Worm (Caenorhabditis elegans) whole organism, young adult: Measurements from ENCODE around the gene mif-4.

ENCODE experiments used
- B0336.3 ChIP-seq: fragments of 200-800 bp; sonication (Bioruptor generic); IDR thresholded peaks from 2 replicates; pipeline ENCODE4 v1.3.6; 2022; ENCODE audit warnings: missing genetic modification characterization, missing compliant biosample characterization
- C06A6.2 ChIP-seq: fragments of 200-800 bp; sonication (Bioruptor generic); conservative IDR thresholded peaks from 2 replicates; pipeline ENCODE4 v1.3.6; 2022; ENCODE audit warnings: missing genetic modification characterization, missing compliant biosample characterization
- C17E4.6 ChIP-seq: fragments of 200-800 bp; sonication (Bioruptor generic); IDR thresholded peaks from 2 replicates; pipeline ENCODE4 v1.3.6; 2022; ENCODE audit warnings: missing genetic modification reagents, missing genetic modification characterization, missing compliant biosample characterization
- F39B2.1 ChIP-seq: fragments of 200-800 bp; sonication (Bioruptor generic); IDR thresholded peaks from 2 replicates; pipeline ENCODE4 v1.3.6; 2022; ENCODE audit warnings: missing genetic modification reagents, missing genetic modification characterization, missing compliant biosample characterization
- F57C9.4 ChIP-seq: sonication (generic microtip); optimal IDR thresholded peaks from 2 replicates; lab custom pipeline; 2017; ENCODE audit warnings: mild to moderate bottlenecking, missing genetic modification characterization, missing compliant biosample characterization
- K11D2.4 ChIP-seq: fragments of 200-800 bp; sonication (Bioruptor generic); IDR thresholded peaks from 2 replicates; pipeline ENCODE4 v1.3.6; 2022; ENCODE audit warnings: missing genetic modification reagents, missing genetic modification characterization, missing compliant biosample characterization
- T26A5.8 ChIP-seq: sonication (generic microtip); optimal IDR thresholded peaks from 2 replicates; lab custom pipeline; 2016; ENCODE audit warnings: missing genetic modification characterization, missing compliant biosample characterization
- Y67H2A.10 ChIP-seq: fragments of 200-800 bp; sonication (Bioruptor generic); conservative IDR thresholded peaks from 2 replicates; pipeline ENCODE4 v1.3.6; 2022; ENCODE audit warnings: missing genetic modification reagents, missing genetic modification characterization, missing compliant biosample characterization
- akir-1 ChIP-seq: fragments of 200-800 bp; sonication (Bioruptor generic); optimal IDR thresholded peaks from 2 replicates; lab custom pipeline; 2018; ENCODE audit warnings: mild to moderate bottlenecking, missing genetic modification characterization, moderate library complexity, missing compliant biosample characterization
- ama-1 ChIP-seq, 3 experiments: fragments of 150-350 bp in 1 of 3; sonication (generic microtip) in 2 of 3; optimal IDR thresholded peaks; 2 replicates each; lab custom pipeline; 2014 to 2018; ENCODE audit warnings: missing biosample characterization in 2 of 3, missing genetic modification characterization in 2 of 3, missing genetic modification reagents in 2 of 3
- aptf-2 ChIP-seq: fragments of 200-800 bp; sonication (Bioruptor generic); conservative IDR thresholded peaks from 2 replicates; pipeline ENCODE4 v1.3.6; 2022; ENCODE audit warnings: missing genetic modification reagents, missing genetic modification characterization, missing compliant biosample characterization
- aptf-3 ChIP-seq: fragments of 200-800 bp; sonication (Bioruptor generic); IDR thresholded peaks from 2 replicates; pipeline ENCODE4 v1.3.6; 2022; ENCODE audit warnings: missing genetic modification characterization, missing compliant biosample characterization
- attf-6 ChIP-seq: fragments of 200-800 bp; sonication (Bioruptor generic); IDR thresholded peaks from 2 replicates; pipeline ENCODE4 v1.3.6; 2022; ENCODE audit warnings: missing genetic modification reagents, missing genetic modification characterization, missing compliant biosample characterization
- bed-2 ChIP-seq: fragments of 200-800 bp; sonication (Bioruptor generic); IDR thresholded peaks from 2 replicates; pipeline ENCODE4 v1.3.6; 2022; ENCODE audit warnings: missing genetic modification reagents, missing genetic modification characterization, missing compliant biosample characterization
- cebp-1 ChIP-seq, 2 experiments: fragments of 200-800 bp in 1 of 2; sonication (Bioruptor generic) in 1 of 2; sonication (generic microtip) in 1 of 2; IDR thresholded peaks in 1 of 2; optimal IDR thresholded peaks in 1 of 2; 2 replicates each; pipeline versions ENCODE4 v1.3.6 to Lab custom; 2017 to 2022; ENCODE audit warnings: missing compliant biosample characterization in 2 of 2, missing genetic modification characterization in 2 of 2, mild to moderate bottlenecking in 1 of 2, missing genetic modification reagents in 1 of 2, moderate library complexity in 1 of 2
- ceh-40 ChIP-seq: fragments of 200-800 bp; sonication (Bioruptor generic); IDR thresholded peaks from 2 replicates; pipeline ENCODE4 v1.3.6; 2022; ENCODE audit warnings: missing genetic modification characterization, missing compliant biosample characterization
- ceh-79 ChIP-seq: sonication (generic microtip); optimal IDR thresholded peaks from 2 replicates; lab custom pipeline; 2017; ENCODE audit warnings: mild to moderate bottlenecking, missing genetic modification characterization, missing compliant biosample characterization
- egrh-3 ChIP-seq: fragments of 200-800 bp; sonication (Bioruptor generic); IDR thresholded peaks from 2 replicates; pipeline ENCODE4 v1.3.6; 2022; ENCODE audit warnings: missing genetic modification reagents, missing genetic modification characterization, missing compliant biosample characterization
- ekl-4 ChIP-seq: fragments of 200-800 bp; sonication (Bioruptor generic); IDR thresholded peaks from 2 replicates; pipeline ENCODE4 v1.3.6; 2022; ENCODE audit warnings: missing genetic modification reagents, missing genetic modification characterization, missing compliant biosample characterization
- fkh-3 ChIP-seq: sonication (generic microtip); optimal IDR thresholded peaks from 2 replicates; lab custom pipeline; 2016; ENCODE audit warnings: mild to moderate bottlenecking, missing genetic modification characterization, missing compliant biosample characterization
- hlh-12 ChIP-seq: sonication (generic microtip); optimal IDR thresholded peaks from 2 replicates; lab custom pipeline; 2016; ENCODE audit warnings: missing genetic modification characterization, missing compliant biosample characterization
- hrde-1 ChIP-seq: sonication (generic microtip); optimal IDR thresholded peaks from 2 replicates; lab custom pipeline; 2016; ENCODE audit warnings: missing genetic modification characterization, mild to moderate bottlenecking, missing compliant biosample characterization, moderate library complexity, missing genotype, missing genetic modification reagents, borderline replicate concordance
- hsf-1 ChIP-seq: fragments of 200-800 bp; sonication (Bioruptor generic); IDR thresholded peaks from 2 replicates; pipeline ENCODE4 v1.3.6; 2022; ENCODE audit warnings: missing genetic modification reagents, missing genetic modification characterization, missing compliant biosample characterization
- lin-35 ChIP-seq, 3 experiments: fragments of 150-350 bp in 2 of 3; sonication (generic microtip) in 1 of 3; optimal IDR thresholded peaks; 2 replicates each; lab custom pipeline; 2014 to 2018; ENCODE audit warnings: missing biosample characterization in 3 of 3, missing genetic modification characterization in 3 of 3, missing genetic modification reagents in 3 of 3
- lin-54 ChIP-seq: fragments of 200-800 bp; sonication (Bioruptor generic); optimal IDR thresholded peaks from 2 replicates; lab custom pipeline; 2018; ENCODE audit warnings: mild to moderate bottlenecking, missing genetic modification characterization, missing compliant biosample characterization
- lir-1 ChIP-seq: fragments of 200-800 bp; sonication (Bioruptor generic); conservative IDR thresholded peaks from 2 replicates; pipeline ENCODE4 v1.3.6; 2022; ENCODE audit warnings: missing genetic modification reagents, missing genetic modification characterization, missing compliant biosample characterization
- lsl-1 ChIP-seq: fragments of 200-800 bp; sonication (Bioruptor generic); optimal IDR thresholded peaks from 2 replicates; lab custom pipeline; 2018; ENCODE audit warnings: mild to moderate bottlenecking, missing genetic modification characterization, moderate library complexity, missing compliant biosample characterization
- lsy-27 ChIP-seq: sonication (generic microtip); optimal IDR thresholded peaks from 2 replicates; lab custom pipeline; 2017; ENCODE audit warnings: missing genetic modification characterization, mild to moderate bottlenecking, missing compliant biosample characterization, antibody characterized with exemption, missing genotype, borderline replicate concordance; ENCODE audit not compliant: insufficient read depth
- madf-10 ChIP-seq: sonication (generic microtip); optimal IDR thresholded peaks from 2 replicates; lab custom pipeline; 2016; ENCODE audit warnings: mild to moderate bottlenecking, missing genetic modification characterization, missing compliant biosample characterization
- madf-3 ChIP-seq: fragments of 200-800 bp; sonication (Bioruptor generic); IDR thresholded peaks from 2 replicates; pipeline ENCODE4 v1.3.6; 2022; ENCODE audit warnings: missing genetic modification reagents, missing genetic modification characterization, missing compliant biosample characterization
- madf-6 ChIP-seq: fragments of 200-800 bp; sonication (Bioruptor generic); IDR thresholded peaks from 2 replicates; pipeline ENCODE4 v1.3.6; 2022; ENCODE audit warnings: missing genetic modification reagents, missing genetic modification characterization, missing compliant biosample characterization
- madf-8 ChIP-seq: fragments of 200-800 bp; sonication (Bioruptor generic); conservative IDR thresholded peaks from 2 replicates; pipeline ENCODE4 v1.3.6; 2022; ENCODE audit warnings: missing genetic modification reagents, missing genetic modification characterization, missing compliant biosample characterization
- mes-4 ChIP-seq: sonication (generic microtip); optimal IDR thresholded peaks from 2 replicates; lab custom pipeline; 2016; ENCODE audit warnings: missing genotype, missing genetic modification characterization, missing compliant biosample characterization
- nhr-27 ChIP-seq: fragments of 200-800 bp; sonication (Bioruptor generic); optimal IDR thresholded peaks from 2 replicates; lab custom pipeline; 2018; ENCODE audit warnings: mild to moderate bottlenecking, missing genetic modification characterization, moderate library complexity, missing compliant biosample characterization
- nhr-80 ChIP-seq: sonication (generic microtip); optimal IDR thresholded peaks from 2 replicates; lab custom pipeline; 2016; ENCODE audit warnings: missing genetic modification characterization, missing compliant biosample characterization
- repo-1 ChIP-seq: sonication (generic microtip); optimal IDR thresholded peaks from 2 replicates; lab custom pipeline; 2017; ENCODE audit warnings: mild to moderate bottlenecking, missing genetic modification characterization, missing compliant biosample characterization
- snpc-4 ChIP-seq, 5 experiments: fragments of 150-350 bp in 1 of 5; sonication (generic microtip) in 4 of 5; optimal IDR thresholded peaks; 2 replicates each; lab custom pipeline; 2014 to 2018; ENCODE audit warnings: missing genetic modification characterization in 5 of 5, missing biosample characterization in 3 of 5, antibody characterized with exemption in 2 of 5, mild to moderate bottlenecking in 2 of 5, missing compliant biosample characterization in 2 of 5, missing genotype in 2 of 5, moderate library complexity in 2 of 5, missing genetic modification reagents in 1 of 5
- tbp1 ChIP-seq: fragments of 200-800 bp; sonication (Bioruptor generic); optimal IDR thresholded peaks from 2 replicates; lab custom pipeline; 2018; ENCODE audit warnings: mild to moderate bottlenecking, missing genetic modification characterization, missing compliant biosample characterization
- tbx-9 ChIP-seq: sonication (generic microtip); optimal IDR thresholded peaks from 2 replicates; lab custom pipeline; 2016; ENCODE audit warnings: borderline replicate concordance, missing genetic modification characterization, inconsistent platforms, missing compliant biosample characterization
- unc-130 ChIP-seq: sonication (generic microtip); optimal IDR thresholded peaks from 2 replicates; lab custom pipeline; 2016; ENCODE audit warnings: missing genetic modification reagents, missing genetic modification characterization, missing compliant biosample characterization
- zfh-2 ChIP-seq: fragments of 200-800 bp; sonication (Bioruptor generic); conservative IDR thresholded peaks from 2 replicates; pipeline ENCODE4 v1.3.6; 2022; ENCODE audit warnings: missing genetic modification reagents, missing genetic modification characterization, missing compliant biosample characterization
- ztf-22 ChIP-seq: fragments of 200-800 bp; sonication (Bioruptor generic); optimal IDR thresholded peaks from 2 replicates; lab custom pipeline; 2018; ENCODE audit warnings: mild to moderate bottlenecking, missing genetic modification characterization, moderate library complexity, missing compliant biosample characterization
- ztf-26 ChIP-seq: sonication (generic microtip); optimal IDR thresholded peaks from 2 replicates; lab custom pipeline; 2017; ENCODE audit warnings: missing genetic modification characterization, missing compliant biosample characterization
- ztf-3 ChIP-seq: fragments of 200-800 bp; sonication (Bioruptor generic); optimal IDR thresholded peaks from 2 replicates; lab custom pipeline; 2018; ENCODE audit warnings: mild to moderate bottlenecking, missing genetic modification characterization, missing compliant biosample characterization

The mif-4 gene

DNA sequence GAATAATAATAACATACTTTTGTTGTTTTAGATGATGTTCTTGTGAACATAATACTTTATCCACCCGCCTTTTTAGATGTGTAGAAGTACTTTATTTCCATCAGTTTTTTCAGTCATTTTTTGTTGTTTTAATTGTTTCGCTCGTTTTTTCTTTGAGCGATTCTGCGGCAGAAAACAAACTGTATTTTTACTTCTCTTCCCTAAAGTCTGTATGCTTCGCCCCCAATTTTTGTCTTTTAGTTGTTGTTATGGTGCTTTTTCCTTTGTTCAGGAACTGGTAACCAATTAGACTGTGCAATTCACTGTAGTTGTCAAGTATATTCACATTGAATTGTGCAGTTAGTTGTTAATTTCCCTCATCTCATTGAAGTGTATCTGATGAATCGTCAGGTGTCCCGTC lies 10.0 kb downstream of the mif-4 start (continued):
- TF ChIP-seq K11D2.4 (GFP tag; lab: Robert Waterston, UW) (no peak), F57C9.4 (tag; lab: Kevin White, UChicago) (peak; percentile 67), nhr-27 (tag; lab: Kevin White, UChicago) (peak; percentile 71), aptf-3 (GFP tag; lab: Robert Waterston, UW) (0 out of 2 replicates have a peak, but pooled peaks have one; percentile 66), F39B2.1 (GFP tag; lab: Robert Waterston, UW) (0 out of 2 replicates have a peak, but pooled peaks have one; percentile 31), lin-54 (GFP tag; lab: Kevin White, UChicago) (peak; percentile 31), madf-6 (GFP tag; lab: Robert Waterston, UW) (peak; percentile 46), hsf-1 (GFP tag; lab: Robert Waterston, UW) (peak; percentile 27), B0336.3 (peak; percentile 82; the same call in 1 of the 2 replicates), T26A5.8 (tag; lab: Kevin White, UChicago) (peak; percentile 61), cebp-1 (GFP tag; IDR thresholded peaks at IDR 0.05; lab: Robert Waterston, UW) (no peak), cebp-1 (tag; optimal IDR thresholded peaks at IDR 0.05; lab: Kevin White, UChicago) (peak; percentile 18), ceh-40 (GFP tag; lab: Robert Waterston, UW) (peak; percentile 30; the same call in 1 of the 2 replicates), zfh-2 (no peak), madf-3 (GFP tag; lab: Robert Waterston, UW) (no peak), unc-130 (GFP tag; lab: Kevin White, UChicago) (peak; percentile 9), C06A6.2 (GFP tag; lab: Robert Waterston, UW) (no peak), ceh-79 (tag; lab: Kevin White, UChicago) (peak; percentile 55), snpc-4 (GFP tag; optimal IDR thresholded peaks at IDR 0.05; lab: Kevin White, UChicago) (peak; percentile 49), snpc-4 (tag; optimal IDR thresholded peaks at IDR 0.05; lab: Kevin White, UChicago) (peak in 2 of 4 experiments; percentile 44 to 69), ekl-4 (GFP tag; lab: Robert Waterston, UW) (peak; percentile 48; the same call in 1 of the 2 replicates), lsy-27 (tag; lab: Kevin White, UChicago) (no peak), mes-4 (no peak), ztf-3 (no peak), madf-8 (GFP tag; lab: Robert Waterston, UW) (no peak), aptf-2 (GFP tag; lab: Robert Waterston, UW) (no peak), tbx-9 (peak; percentile 32), attf-6 (GFP tag; lab: Robert Waterston, UW) (peak; percentile 70; the same call in 1 of the 2 replicates), lir-1 (GFP tag; lab: Robert Waterston, UW) (no peak), repo-1 (tag; lab: Kevin White, UChicago) (no peak), tbp1 (GFP tag; lab: Kevin White, UChicago) (peak; percentile 29), lsl-1 (GFP tag; lab: Kevin White, UChicago) (peak; percentile 17), hrde-1 (tag; lab: Kevin White, UChicago) (no peak), ztf-26 (tag; lab: Kevin White, UChicago) (no peak), lin-35 (GFP tag; optimal IDR thresholded peaks at IDR 0.05; lab: Kevin White, UChicago) (no peak)

DNA sequence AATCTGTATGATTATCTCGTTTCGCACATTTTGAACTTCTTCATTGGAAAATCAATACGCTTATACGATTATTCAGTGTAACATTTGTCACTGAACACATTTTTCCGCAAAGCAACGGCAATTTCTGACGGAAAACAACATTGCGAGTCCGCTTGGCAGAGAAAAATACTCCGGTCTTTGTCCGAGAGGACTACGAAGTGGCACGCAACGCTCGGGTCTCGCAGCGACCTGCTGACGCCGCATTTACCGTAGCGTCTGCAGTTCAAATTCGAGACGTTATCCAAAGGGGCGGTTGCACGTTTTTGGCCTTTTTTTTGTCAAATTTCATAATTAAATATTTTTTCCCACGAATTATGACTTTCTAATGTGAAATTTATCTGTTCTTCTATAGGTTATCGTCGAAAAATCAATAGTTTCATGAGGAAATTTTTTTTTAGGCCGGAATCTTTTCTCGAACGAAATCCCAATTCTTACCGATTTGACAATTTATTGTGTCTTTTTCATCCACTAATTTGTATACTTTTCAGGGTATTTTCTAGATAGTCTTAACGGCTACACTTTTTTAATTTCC lies 12.1 kb downstream of the mif-4 start, which contains the start of gene sqd-1:
Gene sqd-1 (plus strand): TSS at position 521 of the 571 bp plus-strand sequence.
- TF ChIP-seq ekl-4 (GFP tag; lab: Robert Waterston, UW) (peak; percentile 93), cebp-1 (GFP tag; IDR thresholded peaks at IDR 0.05; lab: Robert Waterston, UW) (peak; percentile 73), cebp-1 (tag; optimal IDR thresholded peaks at IDR 0.05; lab: Kevin White, UChicago) (peak; percentile 90), C17E4.6 (GFP tag; lab: Robert Waterston, UW) (peak; percentile 92), egrh-3 (GFP tag; lab: Robert Waterston, UW) (peak; percentile 57; the same call in 1 of the 2 replicates), akir-1 (GFP tag; lab: Kevin White, UChicago) (no peak), nhr-80 (peak; percentile 30), madf-10 (peak; percentile 84), lsl-1 (GFP tag; lab: Kevin White, UChicago) (peak; percentile 82), C06A6.2 (GFP tag; lab: Robert Waterston, UW) (peak; percentile 90), lin-35 (GFP tag; optimal IDR thresholded peaks at IDR 0.05; lab: Kevin White, UChicago) (peak in 2 of 3 experiments; percentile 67 to 89), ceh-79 (tag; lab: Kevin White, UChicago) (peak; percentile 52), Y67H2A.10 (GFP tag; lab: Robert Waterston, UW) (peak; percentile 84), ztf-22 (GFP tag; lab: Kevin White, UChicago) (peak; percentile 55), bed-2 (0 out of 2 replicates have a peak, but pooled peaks have one; percentile 36), ama-1 (optimal IDR thresholded peaks at IDR 0.05; lab: Kevin White, UChicago) (no peak), ama-1 (GFP tag; optimal IDR thresholded peaks at IDR 0.05; lab: Kevin White, UChicago) (no peak), lin-54 (GFP tag; lab: Kevin White, UChicago) (peak; percentile 92), hlh-12 (tag; lab: Kevin White, UChicago) (no peak), fkh-3 (tag; lab: Kevin White, UChicago) (no peak), ceh-40 (GFP tag; lab: Robert Waterston, UW) (0 out of 2 replicates have a peak, but pooled peaks have one; percentile 55)
